Fruit fly (Drosophila melanogaster): ENCODE results near the gene CG6073.

dm6 chr3R:26192270-26192669 is 3.7 kb upstream of the CG6073 start:
- no peak for TF ChIP-seq Myc (optimal IDR thresholded peaks at IDR 0.05)
- no peak for TF ChIP-seq Sin3A (optimal IDR thresholded peaks at IDR 0.05)
